Worm (Caenorhabditis elegans): ENCODE results near the gene C05D12.7.

C05D12.7 gene

DNA sequence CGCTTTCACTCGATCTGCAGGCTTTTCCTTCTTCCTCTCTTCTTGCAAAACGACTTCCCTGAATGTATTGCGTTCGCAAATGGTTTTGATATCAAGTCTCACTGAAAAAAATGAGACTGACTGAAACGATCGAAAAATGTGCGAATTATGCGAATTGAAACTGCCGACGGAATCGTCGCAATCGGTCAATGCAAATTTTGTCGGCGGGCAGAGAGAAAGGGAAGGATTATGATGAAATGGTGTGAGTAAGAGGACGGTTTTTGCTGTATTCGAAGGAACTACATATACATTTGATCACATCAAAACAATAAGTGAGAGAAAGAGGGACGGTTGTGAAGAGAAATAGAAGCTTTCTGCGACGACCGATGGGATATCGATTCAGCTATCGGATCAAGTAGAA lies 5.8 kb downstream of the C05D12.7 start, which contains the start of gene C05D12.1:
Gene C05D12.1, minus strand, starts transcription at position 101 of the 400 bp plus-strand sequence.
- TF ChIP-seq hlh-15 (tag; optimal IDR thresholded peaks at IDR 0.05) (no peak), fax-1 (tag; optimal IDR thresholded peaks at IDR 0.05) (no peak), sox-2 (GFP tag; IDR thresholded peaks at IDR 0.05) (no peak), ceh-34 (tag; optimal IDR thresholded peaks at IDR 0.05) (no peak), ceh-22 (tag; optimal IDR thresholded peaks at IDR 0.05) (no peak), ceh-45 (GFP tag; IDR thresholded peaks at IDR 0.05) (no peak), sdc-2 (tag; optimal IDR thresholded peaks at IDR 0.05) (no peak), unc-3 (GFP tag; conservative IDR thresholded peaks at IDR 0.05) (no peak), unc-3 (tag; optimal IDR thresholded peaks at IDR 0.05) (no peak), pqm-1 (tag; optimal IDR thresholded peaks at IDR 0.05) (no peak), hlh-13 (GFP tag; optimal IDR thresholded peaks at IDR 0.05) (no peak), nhr-11 (tag; optimal IDR thresholded peaks at IDR 0.05) (no peak), elt-4 (tag; optimal IDR thresholded peaks at IDR 0.05) (no peak), hlh-8 (tag; optimal IDR thresholded peaks at IDR 0.05) (no peak), sox-4 (tag; optimal IDR thresholded peaks at IDR 0.05) (no peak), unc-42 (tag; optimal IDR thresholded peaks at IDR 0.05) (no peak), pha-2 (tag; optimal IDR thresholded peaks at IDR 0.05) (no peak), ceh-19 (GFP tag; optimal IDR thresholded peaks at IDR 0.05) (no peak), hlh-30 (tag; optimal IDR thresholded peaks at IDR 0.05; ENCODE audit: insufficient read depth) (no peak), ceh-14 (tag; optimal IDR thresholded peaks at IDR 0.05) (no peak)

DNA sequence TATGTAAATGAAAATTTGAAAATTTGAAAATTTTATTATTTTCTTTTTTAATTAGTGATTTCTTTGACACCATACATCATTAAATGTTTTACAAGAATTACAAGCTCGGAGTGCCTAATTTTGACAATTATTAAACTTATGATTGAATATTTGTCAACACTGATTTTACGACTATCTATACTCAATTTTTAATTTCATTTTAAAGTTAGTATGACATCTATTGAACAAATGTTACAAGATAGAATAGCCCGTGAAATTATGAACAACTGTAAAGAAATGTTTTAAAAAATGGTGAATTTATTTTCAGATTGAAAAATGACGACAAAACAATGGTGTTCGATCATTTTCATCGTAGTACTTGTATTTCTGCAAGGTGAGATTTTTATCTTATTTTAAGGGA lies 8.1 kb downstream of the C05D12.7 start, which contains the start of gene C05D12.2:
Gene C05D12.2, plus strand, starts transcription at position 301 of the 400 bp plus-strand sequence.
- TF ChIP-seq ceh-18 (tag; optimal IDR thresholded peaks at IDR 0.05) (no peak), fax-1 (tag; optimal IDR thresholded peaks at IDR 0.05) (no peak)

- TF ChIP-seq K09A11.1 (tag; optimal IDR thresholded peaks at IDR 0.05; ENCODE audit: insufficient read depth) (no peak), dmd-4 (tag; optimal IDR thresholded peaks at IDR 0.05; ENCODE audit: borderline replicate concordance) (no peak), hlh-6 (tag; optimal IDR thresholded peaks at IDR 0.05) (no peak), tbx-2 (tag; optimal IDR thresholded peaks at IDR 0.05) (no peak), npax-4 (tag; optimal IDR thresholded peaks at IDR 0.05) (no peak), ceh-31 (tag; optimal IDR thresholded peaks at IDR 0.05) (no peak), ref-2 (tag; optimal IDR thresholded peaks at IDR 0.05) (no peak), hlh-13 (GFP tag; optimal IDR thresholded peaks at IDR 0.05) (no peak), gmeb-2 (tag; optimal IDR thresholded peaks at IDR 0.05) (no peak), fkh-10 (GFP tag; optimal IDR thresholded peaks at IDR 0.05) (no peak), ceh-18 (tag; optimal IDR thresholded peaks at IDR 0.05) (no peak), pag-3 (tag; optimal IDR thresholded peaks at IDR 0.05; ENCODE audit: borderline replicate concordance) (no peak), tbx-7 (tag; optimal IDR thresholded peaks at IDR 0.05) (no peak), mec-3 (tag; optimal IDR thresholded peaks at IDR 0.05; ENCODE audit: borderline replicate concordance) (no peak)
These were observed 8.6 kb downstream of the C05D12.7 start for ce11 chrII:11418476-11418875.

ce11 chrII:11424032-11424431 lies 14.1 kb downstream of the C05D12.7 start:
- no peak for TF ChIP-seq hlh-6 (tag; optimal IDR thresholded peaks at IDR 0.05)
- TF ChIP-seq dve-1 (tag; optimal IDR thresholded peaks at IDR 0.05): no peak
- no peak for TF ChIP-seq ceh-24 (tag; optimal IDR thresholded peaks at IDR 0.05)
- no peak for TF ChIP-seq pax-1 (tag; optimal IDR thresholded peaks at IDR 0.05)
- TF ChIP-seq unc-3 (GFP tag; conservative IDR thresholded peaks at IDR 0.05): no peak
- TF ChIP-seq unc-3 (tag; optimal IDR thresholded peaks at IDR 0.05): no peak
- no peak for TF ChIP-seq pha-4 (tag; optimal IDR thresholded peaks at IDR 0.05)
- no peak for TF ChIP-seq pha-2 (tag; optimal IDR thresholded peaks at IDR 0.05)
- no peak for TF ChIP-seq ceh-30 (tag; optimal IDR thresholded peaks at IDR 0.05)
- TF ChIP-seq lim-6 (tag; optimal IDR thresholded peaks at IDR 0.05): no peak
- no peak for TF ChIP-seq hlh-8 (tag; optimal IDR thresholded peaks at IDR 0.05)
- TF ChIP-seq ttx-3 (tag; optimal IDR thresholded peaks at IDR 0.05): no peak
- no peak for TF ChIP-seq elt-4 (tag; optimal IDR thresholded peaks at IDR 0.05)
- no peak for TF ChIP-seq F13H6.1 (tag; optimal IDR thresholded peaks at IDR 0.05)
- no peak for TF ChIP-seq ceh-18 (tag; optimal IDR thresholded peaks at IDR 0.05)
- no peak for TF ChIP-seq madf-2 (tag; optimal IDR thresholded peaks at IDR 0.05)
